Worm (Caenorhabditis elegans) whole organism, L1 larva: Measurements from ENCODE around the gene mmcm-1.

Source experiments
- C04F5.9 ChIP-seq: sonication (generic microtip); optimal IDR thresholded peaks from 2 replicates; lab custom pipeline; 2016; ENCODE audit warnings: missing genetic modification characterization, missing compliant biosample characterization
- C16A3.4 ChIP-seq: fragments of 150-350 bp; optimal IDR thresholded peaks from 2 replicates; lab custom pipeline; 2014; ENCODE audit warnings: missing biosample characterization, missing genetic modification characterization
- C34B4.2 ChIP-seq: sonication (generic microtip); optimal IDR thresholded peaks from 2 replicates; lab custom pipeline; 2017; ENCODE audit warnings: mild to moderate bottlenecking, missing genetic modification characterization, missing compliant biosample characterization
- F16B12.6 ChIP-seq: fragments of 150-350 bp; optimal IDR thresholded peaks from 2 replicates; lab custom pipeline; 2014; ENCODE audit warnings: missing biosample characterization, missing genetic modification characterization
- aha-1 ChIP-seq: fragments of 150-350 bp; optimal IDR thresholded peaks from 2 replicates; lab custom pipeline; 2014; ENCODE audit warnings: missing biosample characterization, missing genetic modification characterization
- alr-1 ChIP-seq: fragments of 200-800 bp; sonication (Bioruptor generic); optimal IDR thresholded peaks from 2 replicates; lab custom pipeline; 2018; ENCODE audit warnings: borderline replicate concordance, mild to moderate bottlenecking, missing genetic modification characterization, missing compliant biosample characterization
- aly-2 ChIP-seq: fragments of 150-350 bp; optimal IDR thresholded peaks from 2 replicates; lab custom pipeline; 2014; ENCODE audit warnings: missing biosample characterization, missing genetic modification characterization
- blmp-1 ChIP-seq: fragments of 150-350 bp; optimal IDR thresholded peaks from 2 replicates; lab custom pipeline; 2014; ENCODE audit warnings: missing biosample characterization, missing genetic modification characterization
- ceh-90 ChIP-seq: sonication (generic microtip); optimal IDR thresholded peaks from 2 replicates; lab custom pipeline; 2016; ENCODE audit warnings: missing genetic modification characterization, missing compliant biosample characterization
- ces-1 ChIP-seq: fragments of 150-350 bp; optimal IDR thresholded peaks from 2 replicates; lab custom pipeline; 2014; ENCODE audit warnings: missing biosample characterization, missing genetic modification reagents, missing genetic modification characterization
- efl-1 ChIP-seq, 4 experiments: fragments of 150-350 bp; optimal IDR thresholded peaks in 3 of 4; peaks in 1 of 4; 1 replicate in 1 of 4; 2 replicates in 3 of 4; lab custom pipeline; 2014; ENCODE audit warnings: missing biosample characterization in 2 of 4, missing genetic modification characterization in 2 of 4, missing genetic modification reagents in 2 of 4
- efl-3 ChIP-seq: fragments of 200-800 bp; sonication (Bioruptor generic); optimal IDR thresholded peaks from 2 replicates; lab custom pipeline; 2018; ENCODE audit warnings: mild to moderate bottlenecking, missing genetic modification characterization, missing compliant biosample characterization
- elt-3 ChIP-seq, 6 experiments: fragments of 150-350 bp in 1 of 6; sonication (generic microtip); optimal IDR thresholded peaks; 2 replicates each; lab custom pipeline; 2017 to 2018; ENCODE audit warnings: missing biosample characterization in 6 of 6, missing genetic modification characterization in 6 of 6, inconsistent platforms in 1 of 6
- ets-5 ChIP-seq: fragments of 200-800 bp; sonication (Bioruptor generic); IDR thresholded peaks from 2 replicates; pipeline ENCODE4 v1.3.6; 2022; ENCODE audit warnings: missing genetic modification characterization, missing compliant biosample characterization
- fkh-8 ChIP-seq: sonication (generic microtip); optimal IDR thresholded peaks from 2 replicates; lab custom pipeline; 2016; ENCODE audit warnings: mild to moderate bottlenecking, missing genetic modification characterization, missing compliant biosample characterization
- fos-1 ChIP-seq: fragments of 150-350 bp; optimal IDR thresholded peaks from 2 replicates; lab custom pipeline; 2014; ENCODE audit warnings: missing biosample characterization, missing genetic modification characterization
- hlh-17 ChIP-seq: fragments of 200-800 bp; sonication (Bioruptor generic); optimal IDR thresholded peaks from 2 replicates; lab custom pipeline; 2018; ENCODE audit warnings: missing genetic modification characterization, mild to moderate bottlenecking, missing compliant biosample characterization, moderate library complexity, borderline replicate concordance
- hlh-4 ChIP-seq: sonication (generic microtip); optimal IDR thresholded peaks from 2 replicates; lab custom pipeline; 2016; ENCODE audit warnings: mild to moderate bottlenecking, missing genetic modification characterization, missing compliant biosample characterization
- hpl-2 ChIP-seq: fragments of 150-350 bp; optimal IDR thresholded peaks from 2 replicates; lab custom pipeline; 2014; ENCODE audit warnings: missing biosample characterization, missing genetic modification reagents, missing genetic modification characterization
- isw-1 ChIP-seq: fragments of 200-800 bp; sonication (Bioruptor generic); IDR thresholded peaks from 2 replicates; pipeline ENCODE4 v1.3.6; 2022; ENCODE audit warnings: missing genetic modification characterization, missing compliant biosample characterization
- lin-13 ChIP-seq: fragments of 150-350 bp; optimal IDR thresholded peaks from 2 replicates; lab custom pipeline; 2014; ENCODE audit warnings: missing biosample characterization, missing genetic modification reagents, missing genetic modification characterization
- lin-14 ChIP-seq: fragments of 200-800 bp; sonication (Bioruptor generic); optimal IDR thresholded peaks from 2 replicates; lab custom pipeline; 2018; ENCODE audit warnings: mild to moderate bottlenecking, missing genetic modification characterization, moderate library complexity, missing compliant biosample characterization
- lin-35 ChIP-seq, 2 experiments: fragments of 150-350 bp; optimal IDR thresholded peaks; 2 replicates each; lab custom pipeline; 2014; ENCODE audit warnings: missing biosample characterization in 2 of 2, missing genetic modification characterization in 2 of 2, missing genetic modification reagents in 2 of 2
- lin-39 ChIP-seq: fragments of 150-350 bp; optimal IDR thresholded peaks from 2 replicates; lab custom pipeline; 2014; ENCODE audit warnings: missing biosample characterization, missing genetic modification reagents, missing genetic modification characterization
- lir-3 ChIP-seq: sonication (generic microtip); optimal IDR thresholded peaks from 2 replicates; lab custom pipeline; 2016; ENCODE audit warnings: mild to moderate bottlenecking, missing genetic modification characterization, moderate library complexity, missing compliant biosample characterization; ENCODE audit not compliant: poor library complexity
- lsy-2 ChIP-seq, 2 experiments: fragments of 150-350 bp; optimal IDR thresholded peaks; 2 replicates each; lab custom pipeline; 2014; ENCODE audit warnings: missing biosample characterization in 2 of 2, missing genetic modification characterization in 2 of 2
- mdl-1 ChIP-seq, 2 experiments: fragments of 150-350 bp; optimal IDR thresholded peaks; 2 replicates each; lab custom pipeline; 2014 to 2017; ENCODE audit warnings: missing biosample characterization in 2 of 2, missing genetic modification characterization in 2 of 2, inconsistent platforms in 1 of 2
- mef-2 ChIP-seq: fragments of 150-350 bp; optimal IDR thresholded peaks from 2 replicates; lab custom pipeline; 2014; ENCODE audit warnings: missing biosample characterization, missing genetic modification characterization
- mep-1 ChIP-seq: fragments of 150-350 bp; optimal IDR thresholded peaks from 2 replicates; lab custom pipeline; 2014; ENCODE audit warnings: missing biosample characterization, missing genetic modification characterization
- nhr-20 ChIP-seq: sonication (generic microtip); optimal IDR thresholded peaks from 2 replicates; lab custom pipeline; 2016; ENCODE audit warnings: mild to moderate bottlenecking, missing genetic modification characterization, missing compliant biosample characterization
- nhr-76 ChIP-seq: sonication (generic microtip); optimal IDR thresholded peaks from 2 replicates; lab custom pipeline; 2017; ENCODE audit warnings: missing biosample characterization, missing genetic modification characterization
- nhr-77 ChIP-seq: fragments of 150-350 bp; optimal IDR thresholded peaks from 2 replicates; lab custom pipeline; 2014; ENCODE audit warnings: missing biosample characterization, missing genetic modification characterization
- nhr-90 ChIP-seq: sonication (generic microtip); optimal IDR thresholded peaks from 2 replicates; lab custom pipeline; 2016; ENCODE audit warnings: mild to moderate bottlenecking, missing genetic modification characterization, missing compliant biosample characterization; ENCODE audit not compliant: poor library complexity
- pqm-1 ChIP-seq: sonication (generic microtip); optimal IDR thresholded peaks from 3 replicates; lab custom pipeline; 2017; ENCODE audit warnings: missing biosample characterization, missing genetic modification characterization
- skn-1 ChIP-seq: fragments of 150-350 bp; optimal IDR thresholded peaks from 2 replicates; lab custom pipeline; 2014; ENCODE audit warnings: missing biosample characterization, missing genetic modification characterization
- snpc-4 ChIP-seq: fragments of 150-350 bp; optimal IDR thresholded peaks from 2 replicates; lab custom pipeline; 2014; ENCODE audit warnings: missing biosample characterization, missing genetic modification characterization
- snu-23 ChIP-seq: sonication (generic microtip); optimal IDR thresholded peaks from 2 replicates; lab custom pipeline; 2016; ENCODE audit warnings: missing genetic modification characterization, missing compliant biosample characterization
- tlp-1 ChIP-seq: fragments of 150-350 bp; optimal IDR thresholded peaks from 2 replicates; lab custom pipeline; 2014; ENCODE audit warnings: missing biosample characterization, missing genetic modification characterization
- unc-130 ChIP-seq: fragments of 150-350 bp; optimal IDR thresholded peaks from 2 replicates; lab custom pipeline; 2017; ENCODE audit warnings: missing biosample characterization, missing genetic modification characterization, inconsistent platforms
- unc-30 ChIP-seq: sonication (generic microtip); optimal IDR thresholded peaks from 2 replicates; lab custom pipeline; 2017; ENCODE audit warnings: missing biosample characterization, missing genetic modification characterization
- unc-86 ChIP-seq: sonication (generic microtip); optimal IDR thresholded peaks from 2 replicates; lab custom pipeline; 2016; ENCODE audit warnings: missing genetic modification characterization, missing compliant biosample characterization
- xbp-1 ChIP-seq: sonication (generic microtip); optimal IDR thresholded peaks from 2 replicates; lab custom pipeline; 2016; ENCODE audit warnings: missing genetic modification characterization, missing compliant biosample characterization
- zag-1 ChIP-seq: fragments of 150-350 bp; optimal IDR thresholded peaks from 2 replicates; lab custom pipeline; 2014; ENCODE audit warnings: missing biosample characterization, missing genetic modification characterization
- ztf-4 ChIP-seq: fragments of 150-350 bp; optimal IDR thresholded peaks from 2 replicates; lab custom pipeline; 2014; ENCODE audit warnings: missing biosample characterization, missing genetic modification characterization

Gene mmcm-1

ce11 chrIII:3952058-3952457, 44.6 kb upstream of the mmcm-1 start:
- TF ChIP-seq elt-3 (tag; optimal IDR thresholded peaks at IDR 0.05; lab: Kevin White, UChicago) (peak in 1 of 6 experiments; percentile 33), aly-2 (tag; lab: Kevin White, UChicago) (no peak), ztf-4 (tag; lab: Kevin White, UChicago) (no peak), unc-30 (no peak), lin-14 (peak; percentile 44), C16A3.4 (tag; lab: Kevin White, UChicago) (peak; percentile 28), mep-1 (tag; lab: Kevin White, UChicago) (peak; percentile 12), snu-23 (peak; percentile 11), ces-1 (GFP tag; lab: Kevin White, UChicago) (no peak), nhr-20 (tag; lab: Kevin White, UChicago) (peak; percentile 7), mdl-1 (tag; optimal IDR thresholded peaks at IDR 0.05; lab: Kevin White, UChicago) (peak in 1 of 2 experiments; percentile 30), lir-3 (tag; lab: Kevin White, UChicago) (no peak), mef-2 (tag; lab: Kevin White, UChicago) (no peak), aha-1 (tag; lab: Kevin White, UChicago) (no peak), lsy-2 (tag; optimal IDR thresholded peaks at IDR 0.05; lab: Kevin White, UChicago) (peak in 1 of 2 experiments; percentile 0), xbp-1 (tag; lab: Kevin White, UChicago) (no peak), nhr-76 (tag; lab: Kevin White, UChicago) (no peak), blmp-1 (peak; percentile 91), alr-1 (no peak), fkh-8 (tag; lab: Kevin White, UChicago) (no peak), lin-13 (GFP tag; lab: Kevin White, UChicago) (no peak), lin-35 (GFP tag; optimal IDR thresholded peaks at IDR 0.05; lab: Kevin White, UChicago) (peak in 1 of 2 experiments; percentile 64), unc-130 (tag; lab: Kevin White, UChicago) (peak; percentile 64), hlh-17 (GFP tag; lab: Kevin White, UChicago) (no peak)

- TF ChIP-seq C04F5.9 (tag; lab: Kevin White, UChicago) (no peak), isw-1 (GFP tag; lab: Robert Waterston, UW) (no peak), unc-86 (no peak), skn-1 (tag; lab: Kevin White, UChicago) (no peak), pqm-1 (tag; lab: Kevin White, UChicago) (no peak), fos-1 (tag; lab: Kevin White, UChicago) (no peak), efl-3 (no peak), zag-1 (tag; lab: Kevin White, UChicago) (no peak), C34B4.2 (tag; lab: Kevin White, UChicago) (no peak), hlh-4 (tag; lab: Kevin White, UChicago) (no peak), tlp-1 (tag; lab: Kevin White, UChicago) (no peak), hpl-2 (no peak), F16B12.6 (tag; lab: Kevin White, UChicago) (no peak), ets-5 (GFP tag; lab: Robert Waterston, UW) (no peak), lin-39 (tag; lab: Kevin White, UChicago) (no peak), lin-35 (GFP tag; optimal IDR thresholded peaks at IDR 0.05; lab: Kevin White, UChicago) (no peak), nhr-90 (tag; lab: Kevin White, UChicago) (no peak), snpc-4 (no peak), ceh-90 (tag; lab: Kevin White, UChicago) (no peak)
These were observed 28.3 kb upstream of the mmcm-1 start, which contains the start of gene npl-10 for ce11 chrIII:3935808-3936207. Gene npl-10, minus strand, starts transcription at chrIII:3935908.

ce11 chrIII:3931423-3931822, 23.9 kb upstream of the mmcm-1 start, which contains the start of gene F37A8.2:
Gene F37A8.2, minus strand, starts transcription at chrIII:3931523.
- TF ChIP-seq efl-1 (optimal IDR thresholded peaks at IDR 0.05; lab: Kevin White, UChicago), result no peak
- peak in 1 of 2 experiments; percentile 84 for TF ChIP-seq efl-1 (GFP tag; optimal IDR thresholded peaks at IDR 0.05 in 1 of 2; lab: Kevin White, UChicago)
- TF ChIP-seq nhr-77 (tag; lab: Kevin White, UChicago), result no peak
